Worm (Caenorhabditis elegans) whole organism, late embryonic: ENCODE measurements around the gene ZK354.7.
A peak's percentile ranks its signal among the peaks of the same experiment; 100 is the strongest.

Experiments
- C08G9.2 ChIP-seq: sonication (generic microtip); optimal IDR thresholded peaks from 2 replicates; lab custom pipeline; 2016; ENCODE audit warnings: mild to moderate bottlenecking, missing genetic modification characterization, moderate library complexity, missing compliant biosample characterization
- F13H6.1 ChIP-seq: sonication (generic microtip); optimal IDR thresholded peaks from 2 replicates; lab custom pipeline; 2016; ENCODE audit warnings: missing genetic modification characterization, missing compliant biosample characterization
- K02D7.2 ChIP-seq: sonication (generic microtip); optimal IDR thresholded peaks from 2 replicates; lab custom pipeline; 2017; ENCODE audit warnings: mild to moderate bottlenecking, missing genetic modification characterization, missing compliant biosample characterization
- K09A11.1 ChIP-seq: sonication (generic microtip); optimal IDR thresholded peaks from 2 replicates; lab custom pipeline; 2017; ENCODE audit warnings: antibody characterized with exemption, mild to moderate bottlenecking, missing genetic modification characterization, missing compliant biosample characterization; ENCODE audit not compliant: insufficient read depth
- T23F11.4 ChIP-seq: fragments of 200-800 bp; sonication (Bioruptor generic); optimal IDR thresholded peaks from 2 replicates; lab custom pipeline; 2018; ENCODE audit warnings: mild to moderate bottlenecking, missing genetic modification characterization, missing compliant biosample characterization
- ceh-14 ChIP-seq: sonication (generic microtip); optimal IDR thresholded peaks from 2 replicates; lab custom pipeline; 2016; ENCODE audit warnings: missing genotype, missing genetic modification characterization, missing compliant biosample characterization
- ceh-2 ChIP-seq: sonication (generic microtip); optimal IDR thresholded peaks from 2 replicates; lab custom pipeline; 2016; ENCODE audit warnings: missing genotype, missing genetic modification characterization, missing compliant biosample characterization
- ceh-22 ChIP-seq: sonication (generic microtip); optimal IDR thresholded peaks from 2 replicates; lab custom pipeline; 2017; ENCODE audit warnings: missing biosample characterization, missing genetic modification characterization
- ceh-24 ChIP-seq: sonication (generic microtip); optimal IDR thresholded peaks from 2 replicates; lab custom pipeline; 2016; ENCODE audit warnings: mild to moderate bottlenecking, missing genetic modification characterization, missing compliant biosample characterization
- ceh-31 ChIP-seq: sonication (generic microtip); optimal IDR thresholded peaks from 2 replicates; lab custom pipeline; 2016; ENCODE audit warnings: missing genetic modification characterization, missing compliant biosample characterization
- ceh-45 ChIP-seq: fragments of 200-800 bp; sonication (Bioruptor generic); IDR thresholded peaks from 2 replicates; pipeline ENCODE4 v1.3.6; 2022; ENCODE audit warnings: missing genetic modification reagents, missing genetic modification characterization, missing compliant biosample characterization
- ceh-6 ChIP-seq: fragments of 200-800 bp; sonication (Bioruptor generic); optimal IDR thresholded peaks from 2 replicates; lab custom pipeline; 2018; ENCODE audit warnings: mild to moderate bottlenecking, missing genetic modification characterization, missing compliant biosample characterization
- dmd-4 ChIP-seq: sonication (generic microtip); optimal IDR thresholded peaks from 2 replicates; lab custom pipeline; 2016; ENCODE audit warnings: borderline replicate concordance, missing genetic modification characterization, missing compliant biosample characterization
- dve-1 ChIP-seq: sonication (generic microtip); optimal IDR thresholded peaks from 2 replicates; lab custom pipeline; 2017; ENCODE audit warnings: antibody characterized with exemption, mild to moderate bottlenecking, missing genetic modification characterization, missing compliant biosample characterization
- elt-2 ChIP-seq: sonication (generic microtip); optimal IDR thresholded peaks from 2 replicates; lab custom pipeline; 2016; ENCODE audit warnings: missing genetic modification reagents, missing genetic modification characterization, missing compliant biosample characterization
- elt-4 ChIP-seq: sonication (generic microtip); optimal IDR thresholded peaks from 2 replicates; lab custom pipeline; 2016; ENCODE audit warnings: missing genetic modification characterization, missing compliant biosample characterization
- ets-4 ChIP-seq: sonication (generic microtip); optimal IDR thresholded peaks from 2 replicates; lab custom pipeline; 2016; ENCODE audit warnings: missing genetic modification characterization, missing compliant biosample characterization
- fkh-10 ChIP-seq: fragments of 150-350 bp; optimal IDR thresholded peaks from 2 replicates; lab custom pipeline; 2014; ENCODE audit warnings: missing biosample characterization, missing genetic modification reagents, missing genetic modification characterization
- hlh-30 ChIP-seq: sonication (generic microtip); optimal IDR thresholded peaks from 2 replicates; lab custom pipeline; 2017; ENCODE audit warnings: antibody characterized with exemption, missing genetic modification characterization, missing compliant biosample characterization; ENCODE audit not compliant: insufficient read depth
- hlh-6 ChIP-seq: sonication (generic microtip); optimal IDR thresholded peaks from 2 replicates; lab custom pipeline; 2016; ENCODE audit warnings: missing genotype, missing genetic modification characterization, missing compliant biosample characterization
- hlh-8 ChIP-seq: sonication (generic microtip); optimal IDR thresholded peaks from 2 replicates; lab custom pipeline; 2016; ENCODE audit warnings: missing genotype, missing genetic modification characterization, missing compliant biosample characterization
- lim-6 ChIP-seq: sonication (generic microtip); optimal IDR thresholded peaks from 2 replicates; lab custom pipeline; 2016; ENCODE audit warnings: missing genetic modification characterization, missing compliant biosample characterization
- lin-11 ChIP-seq: fragments of 200-800 bp; sonication (Bioruptor generic); optimal IDR thresholded peaks from 2 replicates; lab custom pipeline; 2018; ENCODE audit warnings: mild to moderate bottlenecking, missing genetic modification characterization, missing compliant biosample characterization
- madf-2 ChIP-seq: sonication (generic microtip); optimal IDR thresholded peaks from 2 replicates; lab custom pipeline; 2017; ENCODE audit warnings: missing genetic modification characterization, missing compliant biosample characterization
- nhr-11 ChIP-seq: fragments of 150-350 bp; optimal IDR thresholded peaks from 2 replicates; lab custom pipeline; 2014; ENCODE audit warnings: missing biosample characterization, missing genetic modification characterization
- nhr-232 ChIP-seq: sonication (generic microtip); optimal IDR thresholded peaks from 2 replicates; lab custom pipeline; 2016; ENCODE audit warnings: missing genetic modification characterization, missing compliant biosample characterization
- odd-2 ChIP-seq: sonication (generic microtip); optimal IDR thresholded peaks from 2 replicates; lab custom pipeline; 2017; ENCODE audit warnings: antibody characterized with exemption, mild to moderate bottlenecking, missing genetic modification characterization, missing compliant biosample characterization
- pag-3 ChIP-seq: sonication (generic microtip); optimal IDR thresholded peaks from 2 replicates; lab custom pipeline; 2016; ENCODE audit warnings: missing compliant biosample characterization, missing genetic modification characterization, borderline replicate concordance
- pha-2 ChIP-seq: sonication (generic microtip); optimal IDR thresholded peaks from 2 replicates; lab custom pipeline; 2017; ENCODE audit warnings: mild to moderate bottlenecking, missing genetic modification characterization, missing compliant biosample characterization
- ref-2 ChIP-seq: sonication (generic microtip); optimal IDR thresholded peaks from 2 replicates; lab custom pipeline; 2016; ENCODE audit warnings: missing genetic modification characterization, missing compliant biosample characterization
- rnt-1 ChIP-seq: sonication (generic microtip); optimal IDR thresholded peaks from 2 replicates; lab custom pipeline; 2016; ENCODE audit warnings: missing genetic modification characterization, missing compliant biosample characterization
- sdc-2 ChIP-seq: sonication (generic microtip); optimal IDR thresholded peaks from 2 replicates; lab custom pipeline; 2016; ENCODE audit warnings: missing genotype, missing genetic modification characterization, missing compliant biosample characterization
- sox-4 ChIP-seq: sonication (generic microtip); optimal IDR thresholded peaks from 2 replicates; lab custom pipeline; 2017; ENCODE audit warnings: mild to moderate bottlenecking, missing genetic modification characterization, inconsistent platforms, missing compliant biosample characterization
- syd-9 ChIP-seq: sonication (generic microtip); optimal IDR thresholded peaks from 2 replicates; lab custom pipeline; 2016; ENCODE audit warnings: mild to moderate bottlenecking, missing genetic modification characterization, moderate library complexity, missing compliant biosample characterization
- tbx-2 ChIP-seq: sonication (generic microtip); optimal IDR thresholded peaks from 2 replicates; lab custom pipeline; 2016; ENCODE audit warnings: missing genetic modification characterization, missing compliant biosample characterization
- ttx-3 ChIP-seq: sonication (generic microtip); optimal IDR thresholded peaks from 2 replicates; lab custom pipeline; 2016; ENCODE audit warnings: missing genetic modification reagents, missing genetic modification characterization, missing compliant biosample characterization
- unc-3 ChIP-seq, 2 experiments: fragments of 200-800 bp in 1 of 2; sonication (Bioruptor generic) in 1 of 2; sonication (generic microtip) in 1 of 2; conservative IDR thresholded peaks in 1 of 2; optimal IDR thresholded peaks in 1 of 2; 2 replicates each; pipeline versions ENCODE4 v1.3.6 to Lab custom; 2016 to 2022; ENCODE audit warnings: missing compliant biosample characterization in 2 of 2, missing genetic modification characterization in 2 of 2, missing genetic modification reagents in 1 of 2
- unc-55 ChIP-seq: sonication (generic microtip); optimal IDR thresholded peaks from 2 replicates; lab custom pipeline; 2017; ENCODE audit warnings: missing biosample characterization, missing genetic modification reagents, missing genetic modification characterization
- unc-86 ChIP-seq: sonication (generic microtip); optimal IDR thresholded peaks from 2 replicates; lab custom pipeline; 2016; ENCODE audit warnings: missing genetic modification characterization, missing compliant biosample characterization
- zip-5 ChIP-seq: sonication (generic microtip); optimal IDR thresholded peaks from 2 replicates; lab custom pipeline; 2016; ENCODE audit warnings: missing genetic modification characterization, missing compliant biosample characterization

Gene ZK354.7

DNA sequence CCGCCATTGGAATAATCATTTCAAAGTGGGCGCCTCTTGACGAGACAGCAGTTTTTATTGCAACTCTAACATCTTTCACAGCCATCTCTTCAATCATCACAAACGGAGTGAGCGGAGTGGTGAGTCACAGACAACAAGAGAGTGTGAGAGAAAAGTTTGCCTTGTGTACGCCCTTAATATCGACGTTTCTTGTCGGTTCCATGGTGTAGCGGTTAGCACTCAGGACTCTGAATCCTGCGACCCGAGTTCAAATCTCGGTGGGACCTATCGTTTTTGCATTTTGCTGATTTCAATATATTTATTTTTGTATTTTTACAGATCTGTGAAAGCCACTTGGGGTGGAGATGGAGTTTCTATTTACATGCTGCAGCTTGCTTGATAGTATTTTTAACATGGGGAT is 31.6 kb upstream of the ZK354.7 start (continued):
- peak; percentile 22 for TF ChIP-seq nhr-232 (tag; lab: Kevin White, UChicago)
- TF ChIP-seq unc-86 (tag; lab: Kevin White, UChicago): peak; percentile 34
- peak; percentile 38 for TF ChIP-seq pha-2
- no peak for TF ChIP-seq pag-3 (tag; lab: Kevin White, UChicago)
- no peak for TF ChIP-seq hlh-30 (tag; lab: Kevin White, UChicago)
- TF ChIP-seq sox-4 (tag; lab: Kevin White, UChicago): peak; percentile 73
- no peak for TF ChIP-seq T23F11.4 (GFP tag; lab: Kevin White, UChicago)
- peak; percentile 15 for TF ChIP-seq rnt-1
- peak; percentile 15 for TF ChIP-seq ceh-24 (tag; lab: Kevin White, UChicago)
- TF ChIP-seq tbx-2 (tag; lab: Kevin White, UChicago): peak; percentile 45
- TF ChIP-seq K09A11.1 (tag; lab: Kevin White, UChicago): peak; percentile 50
- TF ChIP-seq zip-5 (tag; lab: Kevin White, UChicago): peak; percentile 0
- no peak for TF ChIP-seq fkh-10 (GFP tag; lab: Kevin White, UChicago)
- peak; percentile 67 for TF ChIP-seq ttx-3 (tag; lab: Kevin White, UChicago)
- peak; percentile 17 for TF ChIP-seq K02D7.2 (tag; lab: Kevin White, UChicago)
- 0 out of 2 replicates have a peak, but pooled peaks have one; percentile 64 for TF ChIP-seq ceh-45
- peak; percentile 30 for TF ChIP-seq dve-1 (tag; lab: Kevin White, UChicago)
- TF ChIP-seq ceh-6: no peak
- TF ChIP-seq lin-11 (tag; lab: Kevin White, UChicago): peak; percentile 61
- TF ChIP-seq elt-4 (tag; lab: Kevin White, UChicago): no peak
- no peak for TF ChIP-seq dmd-4
- no peak for TF ChIP-seq ceh-22 (tag; lab: Kevin White, UChicago)
- peak; percentile 16 for TF ChIP-seq sdc-2 (tag; lab: Kevin White, UChicago)
- TF ChIP-seq ceh-2: peak; percentile 27
- TF ChIP-seq madf-2 (tag; lab: Kevin White, UChicago): no peak
- no peak for TF ChIP-seq nhr-11 (tag; lab: Kevin White, UChicago)
- peak; percentile 19 for TF ChIP-seq hlh-8 (tag; lab: Kevin White, UChicago)
- TF ChIP-seq elt-2 (tag; lab: Kevin White, UChicago): peak; percentile 72
- peak; percentile 57 for TF ChIP-seq ceh-14
- peak; percentile 5 for TF ChIP-seq unc-55 (GFP tag; lab: Kevin White, UChicago)
- peak; percentile 35 for TF ChIP-seq ceh-31 (tag; lab: Kevin White, UChicago)
- no peak for TF ChIP-seq ets-4 (tag; lab: Kevin White, UChicago)
- TF ChIP-seq hlh-6 (tag; lab: Kevin White, UChicago): no peak
- peak; percentile 35 for TF ChIP-seq F13H6.1 (tag; lab: Kevin White, UChicago)
- peak; percentile 43 for TF ChIP-seq C08G9.2
- TF ChIP-seq unc-3 (GFP tag; conservative IDR thresholded peaks at IDR 0.05; lab: Robert Waterston, UW): 0 out of 2 replicates have a peak, but pooled peaks have one; percentile 41
- no peak for TF ChIP-seq unc-3 (tag; optimal IDR thresholded peaks at IDR 0.05; lab: Kevin White, UChicago)
- no peak for TF ChIP-seq odd-2 (tag; lab: Kevin White, UChicago)
- peak; percentile 8 for TF ChIP-seq syd-9 (tag; lab: Kevin White, UChicago)
- no peak for TF ChIP-seq lim-6 (tag; lab: Kevin White, UChicago)

DNA sequence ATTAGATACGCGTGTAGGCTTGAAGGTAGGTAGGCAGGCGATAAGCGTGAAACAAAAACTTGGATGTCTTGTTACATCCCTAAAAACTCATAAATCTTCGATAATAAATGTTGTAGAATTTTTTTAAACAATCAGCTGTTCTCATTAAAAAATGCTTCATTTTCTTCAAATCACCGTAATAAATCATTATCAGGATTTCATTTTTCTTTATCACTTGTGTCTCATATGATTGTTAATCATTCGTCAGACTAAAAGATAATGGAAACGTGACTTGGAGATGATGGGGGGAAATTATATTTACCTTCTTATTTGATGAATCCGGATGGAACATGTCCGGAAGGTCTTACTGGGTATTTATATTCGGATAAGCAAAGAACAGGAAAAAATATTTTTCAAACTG is 30.6 kb upstream of the ZK354.7 start:
- TF ChIP-seq ref-2 (tag; lab: Kevin White, UChicago) (no peak), ceh-6 (no peak), elt-2 (tag; lab: Kevin White, UChicago) (peak; percentile 4), rnt-1 (no peak)
- TF ChIP-seq, all 69 proteins: peak for 1
